Fruit fly (Drosophila melanogaster): Measurements from ENCODE around the gene CG6026.

Gene CG6026

dm6 chr3R:19028758-19029157, 4.6 kb upstream of the CG6026 start, which contains the start of the genes GatA and P5cr (continued):
- TF ChIP-seq CG5245 (GFP tag; optimal IDR thresholded peaks at IDR 0.05) (peak; percentile 69), CG31388 (GFP tag; optimal IDR thresholded peaks at IDR 0.05) (no peak), CG1233 (GFP tag; optimal IDR thresholded peaks at IDR 0.05) (peak; percentile 64), CG7271 (tag; optimal IDR thresholded peaks at IDR 0.05) (no peak), ftz-f1 (GFP tag; optimal IDR thresholded peaks at IDR 0.05) (peak; percentile 28), Atf-2 (GFP tag; optimal IDR thresholded peaks at IDR 0.05) (peak; percentile 74), CG17612 (GFP tag; IDR thresholded peaks at IDR 0.05) (no peak), slbo (GFP tag; IDR thresholded peaks at IDR 0.05) (peak; percentile 97), al (GFP tag; IDR thresholded peaks at IDR 0.05) (peak; percentile 80), esg (GFP tag; conservative IDR thresholded peaks at IDR 0.05) (peak; percentile 28; the same call in 1 of the 2 replicates), Ets97D (GFP tag; optimal IDR thresholded peaks at IDR 0.05) (peak; percentile 38), pb (GFP tag; optimal IDR thresholded peaks at IDR 0.05) (peak; percentile 64), nerfin-1 (tag; optimal IDR thresholded peaks at IDR 0.05) (peak; percentile 23), abd-A (tag; optimal IDR thresholded peaks at IDR 0.05) (no peak), Atf6 (GFP tag; IDR thresholded peaks at IDR 0.05) (peak; percentile 86), Sin3A (optimal IDR thresholded peaks at IDR 0.05) (no peak), CG30403 (GFP tag; optimal IDR thresholded peaks at IDR 0.05) (peak; percentile 88), CG2129 (GFP tag; IDR thresholded peaks at IDR 0.05; ENCODE audit: partially characterized antibody) (no peak), CG3407 (GFP tag; optimal IDR thresholded peaks at IDR 0.05) (peak; percentile 10), disco-r (GFP tag; optimal IDR thresholded peaks at IDR 0.05) (no peak), CG1602 (GFP tag; optimal IDR thresholded peaks at IDR 0.05) (peak; percentile 72), CG17912 (GFP tag; optimal IDR thresholded peaks at IDR 0.05) (peak; percentile 47), CG16863 (GFP tag; optimal IDR thresholded peaks at IDR 0.05) (peak; percentile 78), CG5180 (GFP tag; optimal IDR thresholded peaks at IDR 0.05) (no peak), gt (GFP tag; IDR thresholded peaks at IDR 0.05) (peak; percentile 42; the same call in 1 of the 2 replicates), ase (GFP tag; IDR thresholded peaks at IDR 0.05) (peak; percentile 54; the same call in 2 of the 3 replicates), nom (GFP tag; optimal IDR thresholded peaks at IDR 0.05) (peak; percentile 69), CG9609 (GFP tag; optimal IDR thresholded peaks at IDR 0.05) (peak; percentile 86), CG5953 (GFP tag; IDR thresholded peaks at IDR 0.05) (peak; percentile 67), CG31365 (tag; optimal IDR thresholded peaks at IDR 0.05) (peak; percentile 47), CG13624 (GFP tag; optimal IDR thresholded peaks at IDR 0.05) (peak; percentile 91), wor (GFP tag; IDR thresholded peaks at IDR 0.05) (no peak), Dll (GFP tag; IDR thresholded peaks at IDR 0.05; ENCODE audit: partially characterized antibody) (no peak), CG15073 (GFP tag; optimal IDR thresholded peaks at IDR 0.05) (no peak), ac (GFP tag; optimal IDR thresholded peaks at IDR 0.05) (no peak), Asciz (GFP tag; optimal IDR thresholded peaks at IDR 0.05) (no peak), CG34422 (GFP tag; IDR thresholded peaks at IDR 0.05) (peak; percentile 77; the same call in 1 of the 3 replicates), Gsc (GFP tag; IDR thresholded peaks at IDR 0.05) (no peak), CG32532 (GFP tag; IDR thresholded peaks at IDR 0.05) (peak; percentile 94), cad (GFP tag; optimal IDR thresholded peaks at IDR 0.05) (no peak), CG14050 (GFP tag; IDR thresholded peaks at IDR 0.05) (peak; percentile 14; the same call in 1 of the 3 replicates), ssp (GFP tag; IDR thresholded peaks at IDR 0.05) (peak; percentile 44), Atf3 (GFP tag; optimal IDR thresholded peaks at IDR 0.05) (peak; percentile 51), CG15479 (GFP tag; optimal IDR thresholded peaks at IDR 0.05) (no peak), gsb (GFP tag; IDR thresholded peaks at IDR 0.05) (peak; percentile 80), emc (GFP tag; optimal IDR thresholded peaks at IDR 0.05) (peak; percentile 77), zfh1 (GFP tag; IDR thresholded peaks at IDR 0.05) (peak; percentile 69), vfl (GFP tag; optimal IDR thresholded peaks at IDR 0.05) (peak; percentile 88), Dbx (GFP tag; IDR thresholded peaks at IDR 0.05) (peak; percentile 88), Aef1 (GFP tag; IDR thresholded peaks at IDR 0.05) (peak; percentile 81), tgo (GFP tag; IDR thresholded peaks at IDR 0.05) (peak; percentile 72), sisA (GFP tag; IDR thresholded peaks at IDR 0.05) (peak; percentile 66), knrl (GFP tag; IDR thresholded peaks at IDR 0.05; ENCODE audit: partially characterized antibody) (no peak)
